Fruit fly (Drosophila melanogaster): ENCODE measurements around the gene Grx3.

- no peak for TF ChIP-seq CG16779 (GFP tag; IDR thresholded peaks at IDR 0.05)
- no peak for TF ChIP-seq NfI (GFP tag; optimal IDR thresholded peaks at IDR 0.05)
- TF ChIP-seq jigr1 (GFP tag; IDR thresholded peaks at IDR 0.05) = no peak
- no peak for TF ChIP-seq Oli (tag; optimal IDR thresholded peaks at IDR 0.05)
- TF ChIP-seq Dp (GFP tag; optimal IDR thresholded peaks at IDR 0.05) = no peak
- TF ChIP-seq CG12942 (GFP tag; optimal IDR thresholded peaks at IDR 0.05) = no peak
- no peak for TF ChIP-seq Max (GFP tag; optimal IDR thresholded peaks at IDR 0.05)
- TF ChIP-seq gfzf (GFP tag; optimal IDR thresholded peaks at IDR 0.05) = peak; percentile 20
- no peak for TF ChIP-seq Poxn (GFP tag; IDR thresholded peaks at IDR 0.05)
- no peak for TF ChIP-seq CG4854 (GFP tag; optimal IDR thresholded peaks at IDR 0.05)
- TF ChIP-seq Tbp (GFP tag; optimal IDR thresholded peaks at IDR 0.05) = no peak
- TF ChIP-seq Aef1 (GFP tag; IDR thresholded peaks at IDR 0.05) = no peak
- TF ChIP-seq maf-S (GFP tag; optimal IDR thresholded peaks at IDR 0.05) = no peak
These were observed 1.1 kb downstream of the Grx3 start, which contains the start of gene Tap42 for dm6 chr2L:13367378-13367777.
